Worm (Caenorhabditis elegans): ENCODE measurements around the gene C53C7.3.

Gene C53C7.3

ce11 chrX:13032610-13033009, 15.7 kb upstream of the C53C7.3 start, which contains the start of gene npr-10:
TSS of gene npr-10 (minus strand) at chrX:13032710.
- TF ChIP-seq aly-2 (tag; optimal IDR thresholded peaks at IDR 0.05): no peak
- TF ChIP-seq unc-55 (GFP tag; optimal IDR thresholded peaks at IDR 0.05): no peak
- no peak for TF ChIP-seq mbf-1 (tag; optimal IDR thresholded peaks at IDR 0.05)
- no peak for TF ChIP-seq sem-4 (tag; optimal IDR thresholded peaks at IDR 0.05)
- TF ChIP-seq fos-1 (tag; optimal IDR thresholded peaks at IDR 0.05): no peak
- no peak for TF ChIP-seq lin-13 (GFP tag; optimal IDR thresholded peaks at IDR 0.05)
- no peak for TF ChIP-seq sma-9 (GFP tag; optimal IDR thresholded peaks at IDR 0.05)
- no peak for TF ChIP-seq sma-9 (tag; optimal IDR thresholded peaks at IDR 0.05)
- TF ChIP-seq skn-1 (tag; optimal IDR thresholded peaks at IDR 0.05): no peak
- no peak for TF ChIP-seq zag-1 (tag; optimal IDR thresholded peaks at IDR 0.05)
- no peak for TF ChIP-seq lsy-2 (tag; optimal IDR thresholded peaks at IDR 0.05)

- no peak for TF ChIP-seq unc-55 (GFP tag; optimal IDR thresholded peaks at IDR 0.05)
- no peak for TF ChIP-seq mdl-1 (tag; optimal IDR thresholded peaks at IDR 0.05)
- TF ChIP-seq crh-2 (tag; optimal IDR thresholded peaks at IDR 0.05): no peak
- no peak for TF ChIP-seq nhr-25 (tag; optimal IDR thresholded peaks at IDR 0.05)
- TF ChIP-seq ceh-82 (tag; optimal IDR thresholded peaks at IDR 0.05): no peak
- TF ChIP-seq nhr-10 (tag; optimal IDR thresholded peaks at IDR 0.05): no peak
- no peak for TF ChIP-seq fos-1 (tag; optimal IDR thresholded peaks at IDR 0.05)
- TF ChIP-seq R02D3.7 (tag; optimal IDR thresholded peaks at IDR 0.05): no peak
- no peak for TF ChIP-seq dmd-4 (tag; optimal IDR thresholded peaks at IDR 0.05)
- no peak for TF ChIP-seq lsy-2 (tag; optimal IDR thresholded peaks at IDR 0.05)
- no peak for TF ChIP-seq unc-62 (GFP tag; optimal IDR thresholded peaks at IDR 0.05)
- TF ChIP-seq sem-4 (tag; optimal IDR thresholded peaks at IDR 0.05): no peak
- TF ChIP-seq nhr-129 (tag; optimal IDR thresholded peaks at IDR 0.05): no peak
- TF ChIP-seq lin-11 (tag; optimal IDR thresholded peaks at IDR 0.05): no peak
- TF ChIP-seq ztf-11 (tag; optimal IDR thresholded peaks at IDR 0.05): no peak
- TF ChIP-seq lin-39 (tag; optimal IDR thresholded peaks at IDR 0.05): no peak
- no peak for TF ChIP-seq nhr-6 (tag; optimal IDR thresholded peaks at IDR 0.05)
- TF ChIP-seq ztf-4 (tag; optimal IDR thresholded peaks at IDR 0.05): no peak
- no peak for TF ChIP-seq elt-3 (tag; optimal IDR thresholded peaks at IDR 0.05)
Measured at ce11 chrX:13033850-13034249, 14.5 kb upstream of the C53C7.3 start.

ce11 chrX:13034333-13034732, 14.0 kb upstream of the C53C7.3 start:
- TF ChIP-seq fos-1 (tag; optimal IDR thresholded peaks at IDR 0.05) (no peak), ceh-16 (tag; optimal IDR thresholded peaks at IDR 0.05) (no peak), mab-5 (tag; optimal IDR thresholded peaks at IDR 0.05) (no peak), mdl-1 (tag; optimal IDR thresholded peaks at IDR 0.05) (no peak), nhr-237 (tag; optimal IDR thresholded peaks at IDR 0.05) (no peak), lin-11 (tag; optimal IDR thresholded peaks at IDR 0.05) (no peak), elt-1 (tag; optimal IDR thresholded peaks at IDR 0.05) (no peak), ceh-82 (tag; optimal IDR thresholded peaks at IDR 0.05) (no peak), unc-39 (tag; optimal IDR thresholded peaks at IDR 0.05) (no peak), zag-1 (tag; optimal IDR thresholded peaks at IDR 0.05) (no peak), nhr-77 (tag; optimal IDR thresholded peaks at IDR 0.05) (no peak), nhr-25 (tag; optimal IDR thresholded peaks at IDR 0.05) (no peak), aly-2 (tag; optimal IDR thresholded peaks at IDR 0.05) (no peak), sem-4 (tag; optimal IDR thresholded peaks at IDR 0.05) (no peak), Y55F3AM.14 (GFP tag; optimal IDR thresholded peaks at IDR 0.05) (no peak), unc-62 (GFP tag; optimal IDR thresholded peaks at IDR 0.05) (no peak), nhr-23 (tag; optimal IDR thresholded peaks at IDR 0.05) (no peak)

- TF ChIP-seq peb-1 (tag; optimal IDR thresholded peaks at IDR 0.05): no peak
- TF ChIP-seq lsy-2 (tag; optimal IDR thresholded peaks at IDR 0.05): peak in 1 of 2 experiments; percentile 17
- no peak for TF ChIP-seq elt-3 (tag; optimal IDR thresholded peaks at IDR 0.05)
- peak; percentile 31 for TF ChIP-seq fos-1 (tag; optimal IDR thresholded peaks at IDR 0.05)
- TF ChIP-seq nhr-6 (tag; optimal IDR thresholded peaks at IDR 0.05): no peak
- peak; percentile 1 for TF ChIP-seq gmeb-1 (tag; optimal IDR thresholded peaks at IDR 0.05)
- TF ChIP-seq sma-9 (GFP tag; optimal IDR thresholded peaks at IDR 0.05): peak; percentile 21
- no peak for TF ChIP-seq sma-9 (tag; optimal IDR thresholded peaks at IDR 0.05)
- TF ChIP-seq C34F6.9 (tag; optimal IDR thresholded peaks at IDR 0.05): peak; percentile 1
- TF ChIP-seq nhr-129 (tag; optimal IDR thresholded peaks at IDR 0.05): peak; percentile 29
- peak; percentile 30 for TF ChIP-seq nhr-21 (tag; optimal IDR thresholded peaks at IDR 0.05)
- peak; percentile 17 for TF ChIP-seq F13H6.1 (tag; optimal IDR thresholded peaks at IDR 0.05)
- peak; percentile 47 for TF ChIP-seq sma-3 (GFP tag; optimal IDR thresholded peaks at IDR 0.05)
- TF ChIP-seq ztf-1 (GFP tag; conservative IDR thresholded peaks at IDR 0.05): no peak
- peak; percentile 29 for TF ChIP-seq egl-27 (tag; optimal IDR thresholded peaks at IDR 0.05)
Measured at ce11 chrX:13038791-13039190, 9.6 kb upstream of the C53C7.3 start.
